Worm (Caenorhabditis elegans): ENCODE results near the gene T05A7.7.

ce11 chrII:4673242-4673641 is 8.0 kb downstream of the T05A7.7 start:
- TF ChIP-seq skn-1 (tag; optimal IDR thresholded peaks at IDR 0.05), result no peak
- no peak for TF ChIP-seq egl-27 (tag; optimal IDR thresholded peaks at IDR 0.05)
- TF ChIP-seq snpc-4 (tag; optimal IDR thresholded peaks at IDR 0.05), result no peak
- no peak for TF ChIP-seq nhr-28 (tag; optimal IDR thresholded peaks at IDR 0.05)
- no peak for TF ChIP-seq elt-1 (tag; optimal IDR thresholded peaks at IDR 0.05)
- TF ChIP-seq nhr-76 (tag; optimal IDR thresholded peaks at IDR 0.05), result no peak
- TF ChIP-seq elt-3 (tag; optimal IDR thresholded peaks at IDR 0.05), result no peak
- no peak for TF ChIP-seq ceh-16 (tag; optimal IDR thresholded peaks at IDR 0.05)
- TF ChIP-seq ceh-82 (tag; optimal IDR thresholded peaks at IDR 0.05), result no peak

All from whole organism, L3 larva.